Fruit fly (Drosophila melanogaster) whole organism, embryonic: Measurements from ENCODE around the gene dysf.

Experiments
- Atf3 ChIP-seq: fragments of 200-800 bp; sonication (Bioruptor generic); optimal IDR thresholded peaks from 3 replicates; lab custom pipeline; 2016; ENCODE audit warnings: missing biosample characterization, missing genetic modification characterization
- CG10462 ChIP-seq: fragments of 200-800 bp; sonication (Bioruptor generic); optimal IDR thresholded peaks from 2 replicates; lab custom pipeline; 2016; ENCODE audit warnings: missing biosample characterization, missing genetic modification characterization
- CG10654 ChIP-seq: fragments of 200-800 bp; sonication (Bioruptor generic); optimal IDR thresholded peaks from 2 replicates; lab custom pipeline; 2016; ENCODE audit warnings: missing biosample characterization, missing genetic modification characterization
- CG11723 ChIP-seq: fragments of 200-800 bp; sonication (Bioruptor generic); optimal IDR thresholded peaks from 2 replicates; lab custom pipeline; 2017; ENCODE audit warnings: missing biosample characterization, mild to moderate bottlenecking, missing genetic modification characterization
- CG13894 ChIP-seq: fragments of 200-800 bp; sonication (Bioruptor generic); optimal IDR thresholded peaks from 3 replicates; lab custom pipeline; 2018; ENCODE audit warnings: missing biosample characterization, mild to moderate bottlenecking, missing genetic modification characterization, moderate library complexity
- CG1529 ChIP-seq: fragments of 200-800 bp; sonication (Bioruptor generic); optimal IDR thresholded peaks from 3 replicates; lab custom pipeline; 2018; ENCODE audit warnings: missing biosample characterization, missing genetic modification characterization
- CG17829 ChIP-seq: fragments of 200-800 bp; optimal IDR thresholded peaks from 2 replicates; lab custom pipeline; 2019; ENCODE audit warnings: missing biosample characterization, mild to moderate bottlenecking, missing genetic modification characterization, moderate library complexity
- CG2120 ChIP-seq: fragments of 200-800 bp; sonication (Bioruptor generic); optimal IDR thresholded peaks from 3 replicates; lab custom pipeline; 2016; ENCODE audit warnings: missing biosample characterization, missing genetic modification characterization
- CG30020 ChIP-seq: fragments of 200-800 bp; optimal IDR thresholded peaks from 2 replicates; lab custom pipeline; 2019; ENCODE audit warnings: missing biosample characterization, mild to moderate bottlenecking, missing genetic modification characterization, moderate library complexity
- CG30431 ChIP-seq: fragments of 200-800 bp; sonication (Bioruptor generic); optimal IDR thresholded peaks from 2 replicates; lab custom pipeline; 2017; ENCODE audit warnings: missing biosample characterization, missing genetic modification characterization
- CG3838 ChIP-seq: fragments of 200-800 bp; sonication (Bioruptor generic); optimal IDR thresholded peaks from 3 replicates; lab custom pipeline; 2016; ENCODE audit warnings: missing biosample characterization, missing genetic modification characterization
- CG42726 ChIP-seq: fragments of 200-800 bp; sonication (Bioruptor generic); IDR thresholded peaks from 2 replicates; pipeline ENCODE4 v1.3.6; 2022; ENCODE audit warnings: missing biosample characterization, missing genetic modification characterization; ENCODE audit not compliant: partially characterized antibody
- CG4617 ChIP-seq: fragments of 200-800 bp; sonication (Bioruptor generic); optimal IDR thresholded peaks from 3 replicates; lab custom pipeline; 2016; ENCODE audit warnings: missing biosample characterization, missing genetic modification characterization, borderline replicate concordance
- CG6272 ChIP-seq: fragments of 200-800 bp; sonication (Bioruptor generic); IDR thresholded peaks from 2 replicates; pipeline ENCODE4 v1.3.6; 2022; ENCODE audit warnings: missing biosample characterization, missing genetic modification characterization
- CG7987 ChIP-seq: fragments of 200-800 bp; sonication (Bioruptor generic); optimal IDR thresholded peaks from 2 replicates; lab custom pipeline; 2018; ENCODE audit warnings: missing biosample characterization, mild to moderate bottlenecking, missing genetic modification characterization, moderate library complexity
- CG9215 ChIP-seq: fragments of 200-800 bp; sonication (Bioruptor generic); IDR thresholded peaks from 2 replicates; pipeline ENCODE4 v1.3.6; 2022; ENCODE audit warnings: missing biosample characterization, missing genetic modification characterization
- CG9437 ChIP-seq: fragments of 200-800 bp; sonication (Bioruptor generic); optimal IDR thresholded peaks from 2 replicates; lab custom pipeline; 2018; ENCODE audit warnings: missing biosample characterization, mild to moderate bottlenecking, missing genetic modification characterization
- CG9817 ChIP-seq: fragments of 200-800 bp; sonication (Bioruptor generic); optimal IDR thresholded peaks from 2 replicates; lab custom pipeline; 2018; ENCODE audit warnings: missing biosample characterization, mild to moderate bottlenecking, missing genetic modification characterization, moderate library complexity
- CHES-1-like ChIP-seq: fragments of 200-800 bp; sonication (Bioruptor generic); optimal IDR thresholded peaks from 2 replicates; lab custom pipeline; 2016; ENCODE audit warnings: missing biosample characterization, missing genetic modification characterization
- Fer3 ChIP-seq: fragments of 200-800 bp; sonication (Bioruptor generic); optimal IDR thresholded peaks from 2 replicates; lab custom pipeline; 2018; ENCODE audit warnings: missing biosample characterization, mild to moderate bottlenecking, missing genetic modification characterization, moderate library complexity
- PHDP ChIP-seq: fragments of 200-800 bp; sonication (Bioruptor generic); optimal IDR thresholded peaks from 3 replicates; lab custom pipeline; 2018; ENCODE audit warnings: missing biosample characterization, mild to moderate bottlenecking, missing genetic modification characterization, moderate library complexity
- Rfx ChIP-seq: fragments of 200-800 bp; sonication (Bioruptor generic); IDR thresholded peaks from 2 replicates; pipeline ENCODE4 v1.3.6; 2022; ENCODE audit warnings: missing biosample characterization, missing genetic modification characterization
- Sox100B ChIP-seq: fragments of 200-800 bp; sonication (Bioruptor generic); optimal IDR thresholded peaks from 3 replicates; lab custom pipeline; 2018; ENCODE audit warnings: missing biosample characterization, mild to moderate bottlenecking, missing genetic modification characterization
- Sry-β ChIP-seq: fragments of 200-800 bp; sonication (Bioruptor generic); optimal IDR thresholded peaks from 2 replicates; lab custom pipeline; 2018; ENCODE audit warnings: missing biosample characterization, mild to moderate bottlenecking, missing genetic modification characterization, moderate library complexity
- Taf1 ChIP-seq: fragments of 200-800 bp; sonication (Bioruptor generic); IDR thresholded peaks from 2 replicates; pipeline ENCODE4 v1.3.6; 2022; ENCODE audit warnings: missing biosample characterization, missing genetic modification characterization
- ato ChIP-seq: fragments of 200-800 bp; sonication (Bioruptor generic); IDR thresholded peaks from 2 replicates; pipeline ENCODE4 v1.3.6; 2022; ENCODE audit warnings: missing biosample characterization, missing genetic modification characterization; ENCODE audit not compliant: partially characterized antibody
- cato ChIP-seq: fragments of 200-800 bp; sonication (Bioruptor generic); optimal IDR thresholded peaks from 2 replicates; lab custom pipeline; 2016; ENCODE audit warnings: missing biosample characterization, missing genetic modification characterization, borderline replicate concordance
- caup ChIP-seq: fragments of 200-800 bp; sonication (Bioruptor generic); optimal IDR thresholded peaks from 3 replicates; lab custom pipeline; 2017; ENCODE audit warnings: missing biosample characterization, mild to moderate bottlenecking, missing genetic modification characterization, moderate library complexity; ENCODE audit not compliant: severe bottlenecking
- disco-r ChIP-seq: fragments of 200-800 bp; sonication (Bioruptor generic); optimal IDR thresholded peaks from 2 replicates; lab custom pipeline; 2016; ENCODE audit warnings: missing biosample characterization, missing genetic modification characterization
- dysf ChIP-seq: fragments of 200-800 bp; sonication (Bioruptor generic); IDR thresholded peaks from 3 replicates; pipeline ENCODE4 v1.3.6; 2022; ENCODE audit warnings: missing biosample characterization, missing genetic modification characterization
- ewg ChIP-seq: fragments of 200-800 bp; sonication (Bioruptor generic); optimal IDR thresholded peaks from 3 replicates; lab custom pipeline; 2017; ENCODE audit warnings: mild to moderate bottlenecking, missing biosample characterization, missing genetic modification reagents, missing genetic modification characterization
- eyg ChIP-seq: fragments of 200-800 bp; sonication (Bioruptor generic); optimal IDR thresholded peaks from 3 replicates; lab custom pipeline; 2016; ENCODE audit warnings: missing biosample characterization, missing genetic modification characterization
- gcm2 ChIP-seq: fragments of 200-800 bp; sonication (Bioruptor generic); optimal IDR thresholded peaks from 2 replicates; lab custom pipeline; 2016; ENCODE audit warnings: missing biosample characterization, missing genetic modification characterization
- grau ChIP-seq: fragments of 200-800 bp; optimal IDR thresholded peaks from 3 replicates; lab custom pipeline; 2019; ENCODE audit warnings: missing biosample characterization, mild to moderate bottlenecking, missing genetic modification characterization, moderate library complexity
- knrl ChIP-seq: fragments of 200-800 bp; sonication (Bioruptor generic); IDR thresholded peaks from 3 replicates; pipeline ENCODE4 v1.3.6; 2022; ENCODE audit warnings: missing biosample characterization, missing genetic modification characterization; ENCODE audit not compliant: partially characterized antibody
- nmo ChIP-seq: fragments of 200-800 bp; sonication (Bioruptor generic); optimal IDR thresholded peaks from 2 replicates; lab custom pipeline; 2018; ENCODE audit warnings: missing biosample characterization, mild to moderate bottlenecking, missing genetic modification characterization, moderate library complexity
- onecut ChIP-seq: fragments of 200-800 bp; sonication (Bioruptor generic); IDR thresholded peaks from 2 replicates; pipeline ENCODE4 v1.3.6; 2022; ENCODE audit warnings: missing biosample characterization, missing genetic modification characterization
- phol ChIP-seq: fragments of 200-800 bp; sonication (Bioruptor generic); optimal IDR thresholded peaks from 3 replicates; lab custom pipeline; 2018; ENCODE audit warnings: missing biosample characterization, mild to moderate bottlenecking, missing genetic modification characterization, moderate library complexity
- prd ChIP-seq, 3 experiments: fragments of >200 bp in 2 of 3; fragments of 200-800 bp in 1 of 3; sonication (Bioruptor generic) in 1 of 3; optimal IDR thresholded peaks in 2 of 3; IDR thresholded peaks in 1 of 3; 2 replicates in 2 of 3; 3 replicates in 1 of 3; pipeline versions ENCODE4 v1.3.6 to Lab custom; 2017 to 2022; ENCODE audit warnings: missing biosample characterization in 1 of 3, missing genetic modification characterization in 1 of 3
- repo ChIP-seq: fragments of 200-800 bp; sonication (Bioruptor generic); optimal IDR thresholded peaks from 2 replicates; lab custom pipeline; 2016; ENCODE audit warnings: missing biosample characterization, missing genetic modification characterization
- sc ChIP-seq, 3 experiments: fragments of >200 bp in 2 of 3; fragments of 200-800 bp in 1 of 3; sonication (Bioruptor generic) in 1 of 3; optimal IDR thresholded peaks; 2 replicates in 2 of 3; 3 replicates in 1 of 3; lab custom pipeline; 2017; ENCODE audit warnings: mild to moderate bottlenecking in 1 of 3, missing biosample characterization in 1 of 3, missing genetic modification characterization in 1 of 3, missing genetic modification reagents in 1 of 3
- shn ChIP-seq: fragments of 200-800 bp; sonication (Bioruptor generic); optimal IDR thresholded peaks from 3 replicates; lab custom pipeline; 2016; ENCODE audit warnings: missing biosample characterization, missing genetic modification characterization
- sna ChIP-seq: fragments of 200-800 bp; sonication (Bioruptor generic); IDR thresholded peaks from 2 replicates; pipeline ENCODE4 v1.3.6; 2022; ENCODE audit warnings: missing biosample characterization, missing genetic modification characterization; ENCODE audit not compliant: partially characterized antibody
- sr ChIP-seq: fragments of 200-800 bp; sonication (Bioruptor generic); IDR thresholded peaks from 3 replicates; pipeline ENCODE4 v1.3.6; 2022; ENCODE audit warnings: missing biosample characterization, missing genetic modification characterization
- ssp ChIP-seq: fragments of 200-800 bp; sonication (Bioruptor generic); IDR thresholded peaks from 2 replicates; pipeline ENCODE4 v1.3.6; 2022; ENCODE audit warnings: missing biosample characterization, missing genetic modification characterization
- stwl ChIP-seq: fragments of 200-800 bp; sonication (Bioruptor generic); optimal IDR thresholded peaks from 3 replicates; lab custom pipeline; 2018; ENCODE audit warnings: missing biosample characterization, mild to moderate bottlenecking, missing genetic modification characterization, moderate library complexity
- tgo ChIP-seq: fragments of 200-800 bp; sonication (Bioruptor generic); IDR thresholded peaks from 3 replicates; pipeline ENCODE4 v1.3.6; 2022; ENCODE audit warnings: missing biosample characterization, missing genetic modification characterization
- zfh2 ChIP-seq: fragments of 200-800 bp; sonication (Bioruptor generic); optimal IDR thresholded peaks from 2 replicates; lab custom pipeline; 2016; ENCODE audit warnings: missing biosample characterization, missing genetic modification characterization

dysf gene

DNA sequence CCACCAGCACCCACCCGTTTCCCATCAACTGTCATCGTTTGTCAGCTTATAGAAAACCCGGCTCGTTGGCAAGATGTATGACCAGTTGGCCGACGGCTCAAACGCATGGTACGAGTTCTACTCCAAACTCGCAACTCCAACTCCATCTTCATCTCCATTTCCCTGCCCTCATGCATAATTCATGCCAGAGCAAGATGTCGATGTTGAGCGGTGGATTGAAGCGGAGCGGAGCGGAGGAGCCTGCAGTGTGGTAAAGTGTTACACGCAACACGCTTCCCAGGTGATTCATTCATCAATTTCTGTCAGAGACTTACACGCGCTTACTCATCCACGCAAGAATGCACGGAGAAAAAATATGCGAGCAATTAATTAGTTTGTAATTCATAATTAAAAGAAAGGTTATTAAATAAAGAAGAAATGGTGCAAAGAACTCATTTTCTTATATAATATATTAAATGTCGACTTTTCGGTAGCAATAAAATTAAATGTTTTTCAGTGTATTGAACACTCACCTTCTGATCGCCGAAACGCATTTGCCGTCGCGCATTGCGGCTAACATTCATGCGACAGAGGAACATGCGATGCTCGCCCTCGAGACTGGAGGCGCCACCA, 17.0 kb downstream of the dysf start (continued):
- TF ChIP-seq eyg (GFP tag; lab: Kevin White, UChicago), result no peak
- TF ChIP-seq CG3838 (GFP tag; lab: Kevin White, UChicago), result no peak
- 0 out of 2 replicates have a peak, but pooled peaks have one; percentile 30 for TF ChIP-seq ssp
- TF ChIP-seq repo (GFP tag; lab: Kevin White, UChicago), result no peak
- no peak for TF ChIP-seq sr (GFP tag; lab: Robert Waterston, UW)
- TF ChIP-seq CG2120 (GFP tag; lab: Kevin White, UChicago), result no peak
- TF ChIP-seq CG30020 (tag; lab: Kevin White, UChicago), result no peak
- TF ChIP-seq Taf1 (GFP tag; lab: Robert Waterston, UW), result no peak
- no peak for TF ChIP-seq caup (GFP tag; lab: Kevin White, UChicago)
- TF ChIP-seq CG13894 (tag; lab: Kevin White, UChicago), result no peak
- peak; percentile 20 for TF ChIP-seq CG10654
- TF ChIP-seq CG42726, result no peak
- TF ChIP-seq onecut (GFP tag; lab: Robert Waterston, UW), result peak; percentile 42; the same call in 1 of the 2 replicates
- no peak for TF ChIP-seq sc (optimal IDR thresholded peaks at IDR 0.05; lab: Kevin White, UChicago)
- peak; percentile 49 for TF ChIP-seq sc (GFP tag; optimal IDR thresholded peaks at IDR 0.05; lab: Kevin White, UChicago)
- TF ChIP-seq PHDP (tag; lab: Kevin White, UChicago), result no peak
- TF ChIP-seq tgo (GFP tag; lab: Robert Waterston, UW), result peak; percentile 52; the same call in 2 of the 3 replicates
- TF ChIP-seq disco-r (GFP tag; lab: Kevin White, UChicago), result no peak
- peak; percentile 45 for TF ChIP-seq CG1529
- TF ChIP-seq stwl (tag; lab: Kevin White, UChicago), result peak; percentile 30
- TF ChIP-seq Rfx (GFP tag; lab: Robert Waterston, UW), result 0 out of 2 replicates have a peak, but pooled peaks have one; percentile 14
- TF ChIP-seq phol (tag; lab: Kevin White, UChicago), result peak; percentile 73
- no peak for TF ChIP-seq Sry-β (GFP tag; lab: Kevin White, UChicago)
- no peak for TF ChIP-seq CG11723 (GFP tag; lab: Kevin White, UChicago)
- TF ChIP-seq zfh2, result no peak
- peak; percentile 56 for TF ChIP-seq Sox100B
- no peak for TF ChIP-seq CHES-1-like (GFP tag; lab: Kevin White, UChicago)
- no peak for TF ChIP-seq CG9817
- TF ChIP-seq ewg (GFP tag; lab: Kevin White, UChicago), result peak; percentile 23
- no peak for TF ChIP-seq CG10462 (GFP tag; lab: Kevin White, UChicago)
- TF ChIP-seq knrl (GFP tag; lab: Robert Waterston, UW), result no peak
- TF ChIP-seq CG6272 (GFP tag; lab: Robert Waterston, UW), result no peak
- no peak for TF ChIP-seq gcm2 (GFP tag; lab: Kevin White, UChicago)
- TF ChIP-seq prd (optimal IDR thresholded peaks at IDR 0.05; lab: Kevin White, UChicago), result no peak
- TF ChIP-seq prd (GFP tag; IDR thresholded peaks at IDR 0.05; lab: Robert Waterston, UW), result peak; percentile 67; the same call in 2 of the 3 replicates
- no peak for TF ChIP-seq CG9215 (GFP tag; lab: Robert Waterston, UW)
- no peak for TF ChIP-seq shn (GFP tag; lab: Kevin White, UChicago)
- no peak for TF ChIP-seq cato
- TF ChIP-seq ato, result no peak
- TF ChIP-seq sna (GFP tag; lab: Robert Waterston, UW), result no peak
- TF ChIP-seq dysf (GFP tag; lab: Robert Waterston, UW), result peak; percentile 78
- TF ChIP-seq CG17829, result peak; percentile 74
- no peak for TF ChIP-seq CG9437 (GFP tag; lab: Kevin White, UChicago)
- peak; percentile 73 for TF ChIP-seq nmo (GFP tag; lab: Kevin White, UChicago)
- peak; percentile 35 for TF ChIP-seq Fer3
- TF ChIP-seq CG30431 (GFP tag; lab: Kevin White, UChicago), result peak; percentile 2
- TF ChIP-seq grau, result peak; percentile 48
- no peak for TF ChIP-seq Atf3 (GFP tag; lab: Kevin White, UChicago)
- TF ChIP-seq CG7987, result no peak
- no peak for TF ChIP-seq CG4617 (GFP tag; lab: Kevin White, UChicago)
